Worm (Caenorhabditis elegans): ENCODE data around the gene Y51A2B.16.

Y51A2B.16 gene

ce11 chrV:18354299-18354698, 43.4 kb downstream of the Y51A2B.16 start:
- TF ChIP-seq nhr-28 (tag; optimal IDR thresholded peaks at IDR 0.05) (peak; percentile 96), F49E8.2 (tag; optimal IDR thresholded peaks at IDR 0.05; ENCODE audit: borderline replicate concordance) (no peak), lin-13 (GFP tag; optimal IDR thresholded peaks at IDR 0.05) (peak; percentile 20)

ce11 chrV:18350721-18351120, 47.0 kb downstream of the Y51A2B.16 start, which contains the start of gene C08E8.11:
Gene C08E8.11 (plus strand): TSS chrV:18351021.
- TF ChIP-seq R02D3.7 (tag; optimal IDR thresholded peaks at IDR 0.05) (no peak), lin-39 (tag; optimal IDR thresholded peaks at IDR 0.05) (no peak), ceh-62 (tag; optimal IDR thresholded peaks at IDR 0.05) (no peak), sdz-12 (GFP tag; optimal IDR thresholded peaks at IDR 0.05) (no peak), ces-1 (GFP tag; optimal IDR thresholded peaks at IDR 0.05) (no peak), pha-4 (GFP tag; IDR thresholded peaks at IDR 0.05) (no peak), pha-4 (tag; optimal IDR thresholded peaks at IDR 0.05) (no peak), aly-2 (tag; optimal IDR thresholded peaks at IDR 0.05) (no peak), aha-1 (tag) (no peak), T20F7.1 (GFP tag; optimal IDR thresholded peaks at IDR 0.05) (no peak), daf-8 (GFP tag; IDR thresholded peaks at IDR 0.05) (no peak), daf-19 (GFP tag; conservative IDR thresholded peaks at IDR 0.05) (no peak), mdl-1 (tag; optimal IDR thresholded peaks at IDR 0.05) (no peak), ctbp-1 (GFP tag; IDR thresholded peaks at IDR 0.05) (no peak), dve-1 (tag; optimal IDR thresholded peaks at IDR 0.05; ENCODE audit: insufficient read depth) (no peak)

ce11 chrV:18350046-18350445, 47.7 kb downstream of the Y51A2B.16 start, which contains the start of gene C08E8.3:
Gene C08E8.3 (plus strand): TSS chrV:18350129.
- no peak for TF ChIP-seq hmg-1.1 (GFP tag; IDR thresholded peaks at IDR 0.05)
- TF ChIP-seq dpl-1 (GFP tag; optimal IDR thresholded peaks at IDR 0.05), result no peak
- no peak for TF ChIP-seq ztf-7 (tag; optimal IDR thresholded peaks at IDR 0.05)
- no peak for TF ChIP-seq lin-13 (GFP tag; optimal IDR thresholded peaks at IDR 0.05)
- no peak for TF ChIP-seq tag-97 (GFP tag; IDR thresholded peaks at IDR 0.05)
- no peak for TF ChIP-seq madf-9 (GFP tag; conservative IDR thresholded peaks at IDR 0.05)
- TF ChIP-seq madf-5 (GFP tag; IDR thresholded peaks at IDR 0.05), result no peak
- no peak for TF ChIP-seq hif-1 (tag; optimal IDR thresholded peaks at IDR 0.05)
- peak in 1 of 2 experiments; percentile 81 for TF ChIP-seq unc-62 (GFP tag; optimal IDR thresholded peaks at IDR 0.05 in 1 of 2)
- TF ChIP-seq unc-62 (tag; optimal IDR thresholded peaks at IDR 0.05), result no peak
